Worm (Caenorhabditis elegans): ENCODE data around the gene sre-30.

The sre-30 gene

ce11 chrII:12406394-12406793, at the start of gene sre-30:
TSS of gene sre-30 (minus strand) at chrII:12406494.
- TF ChIP-seq ztf-4 (tag; optimal IDR thresholded peaks at IDR 0.05) (no peak), unc-62 (GFP tag; optimal IDR thresholded peaks at IDR 0.05) (no peak), lin-13 (GFP tag; optimal IDR thresholded peaks at IDR 0.05) (no peak), nhr-12 (tag; optimal IDR thresholded peaks at IDR 0.05) (no peak), dmd-4 (tag; optimal IDR thresholded peaks at IDR 0.05) (no peak), elt-3 (tag; optimal IDR thresholded peaks at IDR 0.05) (no peak), lsy-2 (tag; optimal IDR thresholded peaks at IDR 0.05) (no peak), lin-39 (tag; optimal IDR thresholded peaks at IDR 0.05) (no peak), ama-1 (optimal IDR thresholded peaks at IDR 0.05) (no peak), nhr-6 (tag; optimal IDR thresholded peaks at IDR 0.05) (no peak), sem-4 (tag; optimal IDR thresholded peaks at IDR 0.05) (no peak), mab-5 (tag; optimal IDR thresholded peaks at IDR 0.05) (no peak), nhr-129 (tag; optimal IDR thresholded peaks at IDR 0.05) (no peak), ztf-11 (tag; optimal IDR thresholded peaks at IDR 0.05) (no peak), C34F6.9 (tag; optimal IDR thresholded peaks at IDR 0.05) (no peak), R02D3.7 (tag; optimal IDR thresholded peaks at IDR 0.05) (no peak), egl-27 (tag; optimal IDR thresholded peaks at IDR 0.05) (no peak), elt-1 (tag; optimal IDR thresholded peaks at IDR 0.05) (no peak), mdl-1 (tag; optimal IDR thresholded peaks at IDR 0.05) (no peak)

ce11 chrII:12452754-12453352, 46.6 kb upstream of the sre-30 start, which contains the start of the genes sre-35 and sre-33:
TSS of gene sre-35 (minus strand) at chrII:12452854.
TSS of gene sre-33 (plus strand) at chrII:12453302.
- TF ChIP-seq peb-1 (tag; optimal IDR thresholded peaks at IDR 0.05) (no peak), dmd-4 (tag; optimal IDR thresholded peaks at IDR 0.05) (no peak), elt-3 (tag; optimal IDR thresholded peaks at IDR 0.05) (no peak), nhr-77 (tag; optimal IDR thresholded peaks at IDR 0.05) (no peak), unc-62 (GFP tag; optimal IDR thresholded peaks at IDR 0.05) (no peak), zag-1 (tag; optimal IDR thresholded peaks at IDR 0.05) (no peak), alr-1 (tag; optimal IDR thresholded peaks at IDR 0.05) (no peak), lsy-2 (tag; optimal IDR thresholded peaks at IDR 0.05) (no peak), nhr-23 (tag; optimal IDR thresholded peaks at IDR 0.05) (no peak), R02D3.7 (tag; optimal IDR thresholded peaks at IDR 0.05) (no peak), snpc-4 (tag; optimal IDR thresholded peaks at IDR 0.05) (no peak), sma-3 (GFP tag; optimal IDR thresholded peaks at IDR 0.05) (no peak), mab-5 (tag; optimal IDR thresholded peaks at IDR 0.05) (no peak), egl-27 (tag; optimal IDR thresholded peaks at IDR 0.05) (no peak), Y55F3AM.14 (GFP tag; optimal IDR thresholded peaks at IDR 0.05) (no peak), ceh-16 (tag; optimal IDR thresholded peaks at IDR 0.05) (no peak), ZK546.5 (tag; optimal IDR thresholded peaks at IDR 0.05) (no peak)

- no peak for TF ChIP-seq fos-1 (tag; optimal IDR thresholded peaks at IDR 0.05)
- no peak for TF ChIP-seq ceh-82 (tag; optimal IDR thresholded peaks at IDR 0.05)
- TF ChIP-seq ztf-1 (GFP tag; conservative IDR thresholded peaks at IDR 0.05) = no peak
- TF ChIP-seq ceh-16 (tag; optimal IDR thresholded peaks at IDR 0.05) = no peak
- TF ChIP-seq nhr-23 (tag; optimal IDR thresholded peaks at IDR 0.05) = no peak
- TF ChIP-seq C34F6.9 (tag; optimal IDR thresholded peaks at IDR 0.05) = no peak
- TF ChIP-seq ztf-4 (tag; optimal IDR thresholded peaks at IDR 0.05) = no peak
- TF ChIP-seq unc-55 (GFP tag; optimal IDR thresholded peaks at IDR 0.05) = no peak
- no peak for TF ChIP-seq unc-39 (tag; optimal IDR thresholded peaks at IDR 0.05)
- TF ChIP-seq aly-2 (tag; optimal IDR thresholded peaks at IDR 0.05) = no peak
- TF ChIP-seq skn-1 (tag; optimal IDR thresholded peaks at IDR 0.05) = no peak
- TF ChIP-seq ama-1 (optimal IDR thresholded peaks at IDR 0.05) = no peak
- TF ChIP-seq sma-3 (GFP tag; optimal IDR thresholded peaks at IDR 0.05) = no peak
- TF ChIP-seq alr-1 (tag; optimal IDR thresholded peaks at IDR 0.05) = no peak
- no peak for TF ChIP-seq nhr-25 (tag; optimal IDR thresholded peaks at IDR 0.05)
- TF ChIP-seq nhr-237 (tag; optimal IDR thresholded peaks at IDR 0.05) = no peak
Observed at ce11 chrII:12449849-12450248, 43.6 kb upstream of the sre-30 start, which contains the start of gene sre-34. TSS of gene sre-34 (plus strand) at chrII:12450149.

- TF ChIP-seq lin-13 (GFP tag; optimal IDR thresholded peaks at IDR 0.05) (no peak), zag-1 (tag; optimal IDR thresholded peaks at IDR 0.05) (no peak), lin-11 (tag; optimal IDR thresholded peaks at IDR 0.05) (no peak), mdl-1 (tag; optimal IDR thresholded peaks at IDR 0.05) (no peak), skn-1 (tag; optimal IDR thresholded peaks at IDR 0.05) (no peak), mbf-1 (tag; optimal IDR thresholded peaks at IDR 0.05) (no peak), fos-1 (tag; optimal IDR thresholded peaks at IDR 0.05) (no peak), C34F6.9 (tag; optimal IDR thresholded peaks at IDR 0.05) (no peak), nhr-23 (tag; optimal IDR thresholded peaks at IDR 0.05) (no peak), nhr-77 (tag; optimal IDR thresholded peaks at IDR 0.05) (no peak), nhr-12 (tag; optimal IDR thresholded peaks at IDR 0.05) (no peak), nhr-237 (tag; optimal IDR thresholded peaks at IDR 0.05) (no peak), nhr-21 (tag; optimal IDR thresholded peaks at IDR 0.05) (no peak), snpc-4 (tag; optimal IDR thresholded peaks at IDR 0.05) (no peak)
Observed at ce11 chrII:12448241-12448640, 41.9 kb upstream of the sre-30 start, which contains the start of gene srh-27. TSS of gene srh-27 (plus strand) at chrII:12448541.
